Worm (Caenorhabditis elegans): ENCODE data around the gene ZK180.8.

DNA sequence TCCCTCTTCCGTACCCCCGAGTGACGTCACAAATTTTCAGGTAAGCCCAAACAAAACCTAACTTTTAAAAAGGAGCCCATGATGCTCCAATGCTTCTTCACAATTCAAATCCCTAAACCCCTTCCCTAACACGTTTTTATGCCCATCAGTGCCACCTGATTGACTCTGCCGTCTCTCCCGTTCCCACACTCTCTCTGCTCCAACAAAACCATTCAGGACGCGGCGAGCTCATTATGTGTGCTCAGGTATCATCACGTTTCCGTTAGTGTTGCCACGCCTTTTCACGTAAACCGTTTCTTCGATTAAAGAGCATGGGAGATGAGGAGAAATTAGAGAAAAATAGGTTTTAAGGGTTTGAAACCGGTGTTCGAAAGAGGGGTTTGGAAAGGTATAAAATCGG is 48.4 kb downstream of the ZK180.8 start, which contains the start of gene M01H9.2:
- TF ChIP-seq egl-27 (tag; optimal IDR thresholded peaks at IDR 0.05) (no peak), nhr-76 (tag; optimal IDR thresholded peaks at IDR 0.05) (no peak), mdl-1 (tag; optimal IDR thresholded peaks at IDR 0.05) (no peak), rnt-1 (tag; optimal IDR thresholded peaks at IDR 0.05) (no peak), tbx-2 (tag; optimal IDR thresholded peaks at IDR 0.05) (no peak), skn-1 (tag; optimal IDR thresholded peaks at IDR 0.05) (no peak), zip-4 (GFP tag; optimal IDR thresholded peaks at IDR 0.05) (no peak), sptf-1 (tag; optimal IDR thresholded peaks at IDR 0.05) (no peak)
